Worm (Caenorhabditis elegans) whole organism, L4/young adult: ENCODE results near the gene fbxa-27.
"Not testable (repeated sequence)": the region's sequence is repeated elsewhere in the genome, so short reads cannot be mapped to it uniquely, and the experiment has no call there.

Source experiments
- W03F9.2 ChIP-seq: fragments of 150-350 bp; optimal IDR thresholded peaks from 2 replicates; lab custom pipeline; 2014; ENCODE audit warnings: missing biosample characterization, missing genetic modification characterization
- dao-5 ChIP-seq: sonication (generic microtip); optimal IDR thresholded peaks from 2 replicates; lab custom pipeline; 2016; ENCODE audit warnings: missing genotype, missing genetic modification characterization, moderate library complexity, missing compliant biosample characterization
- him-1 ChIP-seq: sonication (generic microtip); optimal IDR thresholded peaks from 2 replicates; lab custom pipeline; 2016; ENCODE audit warnings: missing genotype, missing genetic modification reagents, missing genetic modification characterization, missing compliant biosample characterization

Gene fbxa-27

ce11 chrIII:1326490-1326889 lies 16.3 kb upstream of the fbxa-27 start, which contains the start of gene Y82E9BL.18:
TSS of gene Y82E9BL.18 (plus strand) at chrIII:1326790.
- TF ChIP-seq him-1 (tag; lab: Kevin White, UChicago) (no peak), W03F9.2 (tag; lab: Kevin White, UChicago) (no peak), dao-5 (no peak)

ce11 chrIII:1331894-1332293 lies 10.9 kb upstream of the fbxa-27 start, which contains the start of gene Y82E9BL.19:
TSS of gene Y82E9BL.19 (plus strand) at chrIII:1332016.
- no peak for TF ChIP-seq dao-5
- no peak for TF ChIP-seq him-1 (tag; lab: Kevin White, UChicago)
- no peak for TF ChIP-seq W03F9.2 (tag; lab: Kevin White, UChicago)

- TF ChIP-seq him-1 (tag; lab: Kevin White, UChicago) = no peak
- no peak for TF ChIP-seq dao-5
- no peak for TF ChIP-seq W03F9.2 (tag; lab: Kevin White, UChicago)
These were observed 2.5 kb upstream of the fbxa-27 start, which contains the start of gene fbxa-5 for ce11 chrIII:1340240-1340639. TSS of gene fbxa-5 (minus strand) at chrIII:1340340.

ce11 chrIII:1342488-1342887 lies 281 bp upstream of the fbxa-27 start, which contains the start of gene fbxa-26:
TSS of gene fbxa-26 (minus strand) at chrIII:1342522.
- TF ChIP-seq him-1 (tag; lab: Kevin White, UChicago) (no peak), dao-5 (no peak), W03F9.2 (tag; lab: Kevin White, UChicago) (no peak)

- TF ChIP-seq dao-5 (no peak), him-1 (tag; lab: Kevin White, UChicago) (no peak), W03F9.2 (tag; lab: Kevin White, UChicago) (no peak)
These were observed 2.9 kb downstream of the fbxa-27 start, which contains the start of gene Y82E9BL.6 for ce11 chrIII:1345694-1346093. TSS of gene Y82E9BL.6 (minus strand) at chrIII:1345794.

- TF ChIP-seq dao-5 (no peak), W03F9.2 (tag; lab: Kevin White, UChicago) (no peak)
These were observed 4.2 kb downstream of the fbxa-27 start for ce11 chrIII:1347003-1347402.

ce11 chrIII:1347539-1347938 lies 4.8 kb downstream of the fbxa-27 start, which contains the start of gene Y82E9BL.5:
TSS of gene Y82E9BL.5 (minus strand) at chrIII:1347639.
- TF ChIP-seq W03F9.2 (tag; lab: Kevin White, UChicago) (no peak), dao-5 (no peak), him-1 (tag; lab: Kevin White, UChicago) (no peak)

ce11 chrIII:1349313-1349712 lies 6.5 kb downstream of the fbxa-27 start, which contains the start of gene fbxa-25:
TSS of gene fbxa-25 (minus strand) at chrIII:1349450.
- TF ChIP-seq dao-5 = no peak
- no peak for TF ChIP-seq W03F9.2 (tag; lab: Kevin White, UChicago)
- TF ChIP-seq him-1 (tag; lab: Kevin White, UChicago) = no peak

ce11 chrIII:1350745-1351144 lies 8.0 kb downstream of the fbxa-27 start, which contains the start of gene Y82E9BL.3:
TSS of gene Y82E9BL.3 (minus strand) at chrIII:1350845.
- TF ChIP-seq him-1 (tag; lab: Kevin White, UChicago) = no peak
- no peak for TF ChIP-seq W03F9.2 (tag; lab: Kevin White, UChicago)
- TF ChIP-seq dao-5 = no peak

ce11 chrIII:1354523-1354922 lies 11.8 kb downstream of the fbxa-27 start:
- TF ChIP-seq W03F9.2 (tag; lab: Kevin White, UChicago) (no peak), dao-5 (no peak), him-1 (tag; lab: Kevin White, UChicago) (no peak)

ce11 chrIII:1355320-1355719 lies 12.6 kb downstream of the fbxa-27 start, which contains the start of gene Y82E9BL.1:
TSS of gene Y82E9BL.1 (minus strand) at chrIII:1355420.
- TF ChIP-seq him-1 (tag; lab: Kevin White, UChicago) (no peak), dao-5 (no peak), W03F9.2 (tag; lab: Kevin White, UChicago) (no peak)

- TF ChIP-seq him-1 (tag; lab: Kevin White, UChicago); dao-5; W03F9.2 (tag; lab: Kevin White, UChicago): not testable (repeated sequence)
These were observed 15.2 kb downstream of the fbxa-27 start, which contains the start of gene Y82E9BR.8 for ce11 chrIII:1357973-1358372. TSS of gene Y82E9BR.8 (minus strand) at chrIII:1358073.

- no peak for TF ChIP-seq him-1 (tag; lab: Kevin White, UChicago)
- no peak for TF ChIP-seq W03F9.2 (tag; lab: Kevin White, UChicago)
- no peak for TF ChIP-seq dao-5
These were observed 16.9 kb downstream of the fbxa-27 start, which contains the start of gene Y82E9BR.9 for ce11 chrIII:1359669-1360068. TSS of gene Y82E9BR.9 (minus strand) at chrIII:1359769.

ce11 chrIII:1372563-1372962 lies 29.8 kb downstream of the fbxa-27 start:
- TF ChIP-seq dao-5 (no peak), W03F9.2 (tag; lab: Kevin White, UChicago) (no peak), him-1 (tag; lab: Kevin White, UChicago) (no peak)
